Worm (Caenorhabditis elegans) whole organism, L3 larva: ENCODE measurements around the gene unc-51.
"Not testable (repeated sequence)": the region's sequence is repeated elsewhere in the genome, so short reads cannot be mapped to it uniquely, and the experiment has no call there.

Experiments used
- egl-27 ChIP-seq: sonication (generic microtip); optimal IDR thresholded peaks from 4 replicates; lab custom pipeline; 2017; ENCODE audit warnings: missing biosample characterization, missing genetic modification reagents, missing genetic modification characterization
- elt-2 ChIP-seq: sonication (generic microtip); optimal IDR thresholded peaks from 2 replicates; lab custom pipeline; 2016; ENCODE audit warnings: missing genetic modification reagents, mild to moderate bottlenecking, missing genetic modification characterization, missing compliant biosample characterization
- eor-1 ChIP-seq, 2 experiments: fragments of 150-350 bp; optimal IDR thresholded peaks; 2 replicates each; lab custom pipeline; 2014 to 2018; ENCODE audit warnings: missing biosample characterization in 2 of 2, missing genetic modification characterization in 2 of 2
- fkh-10 ChIP-seq: sonication (generic microtip); optimal IDR thresholded peaks from 2 replicates; lab custom pipeline; 2017; ENCODE audit warnings: missing biosample characterization, missing genetic modification reagents, missing genetic modification characterization
- mdl-1 ChIP-seq: fragments of 150-350 bp; optimal IDR thresholded peaks from 2 replicates; lab custom pipeline; 2014; ENCODE audit warnings: missing biosample characterization, missing genetic modification characterization
- nhr-25 ChIP-seq: sonication (generic microtip); optimal IDR thresholded peaks from 2 replicates; lab custom pipeline; 2017; ENCODE audit warnings: missing biosample characterization, missing genetic modification characterization

ce11 chrV:19949721-19950120, 54.6 kb downstream of the unc-51 start, which contains the start of gene Y60A3A.8:
- not testable (repeated sequence) for TF ChIP-seq egl-27; eor-1 (tag; optimal IDR thresholded peaks at IDR 0.05; lab: Kevin White, UChicago); elt-2 (tag; lab: Kevin White, UChicago); nhr-25 (tag; lab: Kevin White, UChicago); fkh-10 (GFP tag; lab: Kevin White, UChicago); mdl-1 (tag; lab: Kevin White, UChicago)
